Worm (Caenorhabditis elegans) whole organism, L3 larva: ENCODE results near the gene srt-27.

Experiments used
- aly-2 ChIP-seq: fragments of 150-350 bp; optimal IDR thresholded peaks from 2 replicates; lab custom pipeline; 2014; ENCODE audit warnings: missing biosample characterization, missing genetic modification characterization
- ama-1 ChIP-seq: fragments of 150-350 bp; optimal IDR thresholded peaks from 2 replicates; lab custom pipeline; 2018
- elt-3 ChIP-seq, 3 experiments: fragments of 150-350 bp in 1 of 3; sonication (generic microtip) in 2 of 3; optimal IDR thresholded peaks; 2 replicates in 2 of 3; 4 replicates in 1 of 3; lab custom pipeline; 2014 to 2017; ENCODE audit warnings: missing biosample characterization in 3 of 3, missing genetic modification characterization in 3 of 3
- mml-1 ChIP-seq: fragments of 150-350 bp; sonication (generic microtip); optimal IDR thresholded peaks from 3 replicates; lab custom pipeline; 2014; ENCODE audit warnings: missing biosample characterization, missing genetic modification characterization
- nhr-67 ChIP-seq: fragments of 150-350 bp; optimal IDR thresholded peaks from 2 replicates; lab custom pipeline; 2014; ENCODE audit warnings: missing biosample characterization, missing genetic modification characterization
- pha-4 ChIP-seq: fragments of 150-350 bp; optimal IDR thresholded peaks from 2 replicates; lab custom pipeline; 2014; ENCODE audit warnings: missing biosample characterization, missing genetic modification reagents, missing genetic modification characterization
- pqm-1 ChIP-seq: fragments of 150-350 bp; optimal IDR thresholded peaks from 2 replicates; lab custom pipeline; 2017; ENCODE audit warnings: missing biosample characterization, missing genetic modification characterization, inconsistent platforms
- skn-1 ChIP-seq: fragments of 150-350 bp; optimal IDR thresholded peaks from 2 replicates; lab custom pipeline; 2014; ENCODE audit warnings: missing biosample characterization, missing genetic modification characterization
- unc-62 ChIP-seq: fragments of 150-350 bp; sonication (generic microtip); optimal IDR thresholded peaks from 4 replicates; lab custom pipeline; 2014; ENCODE audit warnings: missing biosample characterization, missing genetic modification reagents, missing genetic modification characterization

- TF ChIP-seq skn-1 (tag; lab: Kevin White, UChicago) (no peak), elt-3 (tag; optimal IDR thresholded peaks at IDR 0.05; lab: Kevin White, UChicago) (no peak), pqm-1 (tag; lab: Kevin White, UChicago) (no peak), aly-2 (tag; lab: Kevin White, UChicago) (no peak), nhr-67 (tag; lab: Kevin White, UChicago) (no peak), pha-4 (no peak), mml-1 (tag; lab: Kevin White, UChicago) (no peak), ama-1 (lab: Kevin White, UChicago) (no peak), unc-62 (GFP tag; lab: Kevin White, UChicago) (no peak)
Measured at ce11 chrV:2763105-2763504, 42.4 kb upstream of the srt-27 start, which contains the start of gene R05D8.7.
